Worm (Caenorhabditis elegans): Measurements from ENCODE around the gene F02E11.4.

DNA sequence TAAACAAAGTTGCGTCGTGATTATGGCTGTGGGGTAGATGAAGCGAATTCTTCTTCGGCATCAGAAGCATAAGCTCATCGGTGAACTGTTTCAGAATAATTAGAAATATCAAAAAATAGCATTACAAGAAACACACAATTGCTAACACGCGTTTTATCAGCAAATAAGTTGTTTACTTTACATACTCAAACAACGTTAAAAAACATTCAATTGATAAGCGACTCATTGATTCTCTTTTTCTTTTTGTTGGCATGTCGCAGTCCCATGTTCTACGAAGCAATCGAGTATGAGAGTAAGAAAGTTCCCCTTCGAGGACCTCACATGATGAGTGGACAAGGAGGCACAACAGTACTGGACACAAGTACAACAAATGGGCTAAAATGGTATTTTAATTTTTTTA, 19.1 kb upstream of the F02E11.4 start, which contains the start of gene btb-16:
- TF ChIP-seq aly-2 (tag; optimal IDR thresholded peaks at IDR 0.05) = no peak
- TF ChIP-seq fkh-10 (GFP tag; optimal IDR thresholded peaks at IDR 0.05) = no peak
- no peak for TF ChIP-seq daf-12 (tag; optimal IDR thresholded peaks at IDR 0.05)
- no peak for TF ChIP-seq ztf-4 (tag; optimal IDR thresholded peaks at IDR 0.05)
- no peak for TF ChIP-seq fos-1 (tag; optimal IDR thresholded peaks at IDR 0.05)
- no peak for TF ChIP-seq nhr-23 (tag; optimal IDR thresholded peaks at IDR 0.05)
- no peak for TF ChIP-seq jun-1 (tag; optimal IDR thresholded peaks at IDR 0.05)
- no peak for TF ChIP-seq nhr-11 (tag; optimal IDR thresholded peaks at IDR 0.05)
- no peak for TF ChIP-seq mdl-1 (tag; optimal IDR thresholded peaks at IDR 0.05)
- TF ChIP-seq unc-62 (GFP tag; optimal IDR thresholded peaks at IDR 0.05) = no peak
- TF ChIP-seq snpc-4 (tag; optimal IDR thresholded peaks at IDR 0.05) = no peak

Measured in whole organism, L3 larva.